Worm (Caenorhabditis elegans) whole organism, L3 larva: Measurements from ENCODE around the gene tmd-2.
"Not testable (repeated sequence)": the region's sequence is repeated elsewhere in the genome, so short reads cannot be mapped to it uniquely, and the experiment has no call there.

Source experiments
- R02D3.7 ChIP-seq: fragments of 150-350 bp; optimal IDR thresholded peaks from 2 replicates; lab custom pipeline; 2014; ENCODE audit warnings: missing biosample characterization, missing genetic modification characterization
- ZK546.5 ChIP-seq: sonication (generic microtip); optimal IDR thresholded peaks from 2 replicates; lab custom pipeline; 2017; ENCODE audit warnings: missing biosample characterization, missing genetic modification characterization
- ceh-16 ChIP-seq: sonication (generic microtip); optimal IDR thresholded peaks from 2 replicates; lab custom pipeline; 2017; ENCODE audit warnings: missing biosample characterization, missing genetic modification characterization
- ceh-28 ChIP-seq: fragments of 150-350 bp; optimal IDR thresholded peaks from 2 replicates; lab custom pipeline; 2014; ENCODE audit warnings: missing biosample characterization, missing genetic modification reagents, missing genetic modification characterization
- ceh-82 ChIP-seq: fragments of 150-350 bp; optimal IDR thresholded peaks from 2 replicates; lab custom pipeline; 2014; ENCODE audit warnings: missing biosample characterization, missing genetic modification characterization
- ceh-9 ChIP-seq: sonication (generic microtip); optimal IDR thresholded peaks from 2 replicates; lab custom pipeline; 2018; ENCODE audit warnings: missing biosample characterization, missing genetic modification characterization
- daf-12 ChIP-seq: fragments of 150-350 bp; optimal IDR thresholded peaks from 2 replicates; lab custom pipeline; 2014; ENCODE audit warnings: missing biosample characterization, missing genetic modification reagents, missing genetic modification characterization
- egl-27 ChIP-seq: sonication (generic microtip); optimal IDR thresholded peaks from 4 replicates; lab custom pipeline; 2017; ENCODE audit warnings: missing biosample characterization, missing genetic modification reagents, missing genetic modification characterization
- egl-5 ChIP-seq: fragments of 150-350 bp; optimal IDR thresholded peaks from 2 replicates; lab custom pipeline; 2017; ENCODE audit warnings: missing biosample characterization, missing genetic modification reagents, missing genetic modification characterization, inconsistent platforms
- elt-1 ChIP-seq: fragments of 150-350 bp; optimal IDR thresholded peaks from 2 replicates; lab custom pipeline; 2014; ENCODE audit warnings: missing biosample characterization, missing genetic modification characterization
- elt-2 ChIP-seq: sonication (generic microtip); optimal IDR thresholded peaks from 2 replicates; lab custom pipeline; 2016; ENCODE audit warnings: missing genetic modification reagents, mild to moderate bottlenecking, missing genetic modification characterization, missing compliant biosample characterization
- elt-3 ChIP-seq, 3 experiments: fragments of 150-350 bp in 1 of 3; sonication (generic microtip) in 2 of 3; optimal IDR thresholded peaks; 2 replicates in 2 of 3; 4 replicates in 1 of 3; lab custom pipeline; 2014 to 2017; ENCODE audit warnings: missing biosample characterization in 3 of 3, missing genetic modification characterization in 3 of 3
- eor-1 ChIP-seq, 2 experiments: fragments of 150-350 bp; optimal IDR thresholded peaks; 2 replicates each; lab custom pipeline; 2014 to 2018; ENCODE audit warnings: missing biosample characterization in 2 of 2, missing genetic modification characterization in 2 of 2
- fkh-10 ChIP-seq: sonication (generic microtip); optimal IDR thresholded peaks from 2 replicates; lab custom pipeline; 2017; ENCODE audit warnings: missing biosample characterization, missing genetic modification reagents, missing genetic modification characterization
- fkh-2 ChIP-seq: fragments of 150-350 bp; optimal IDR thresholded peaks from 2 replicates; lab custom pipeline; 2014; ENCODE audit warnings: missing biosample characterization, missing genetic modification reagents, missing genetic modification characterization
- fos-1 ChIP-seq: fragments of 150-350 bp; optimal IDR thresholded peaks from 2 replicates; lab custom pipeline; 2014; ENCODE audit warnings: missing biosample characterization, missing genetic modification characterization
- hmg-11 ChIP-seq: sonication (generic microtip); optimal IDR thresholded peaks from 2 replicates; lab custom pipeline; 2016; ENCODE audit warnings: missing genetic modification characterization, missing compliant biosample characterization
- jun-1 ChIP-seq: fragments of 150-350 bp; optimal IDR thresholded peaks from 2 replicates; lab custom pipeline; 2014; ENCODE audit warnings: missing biosample characterization, missing genetic modification reagents, missing genetic modification characterization
- lin-15B ChIP-seq: fragments of 150-350 bp; optimal IDR thresholded peaks from 2 replicates; lab custom pipeline; 2014; ENCODE audit warnings: missing biosample characterization, missing genetic modification characterization
- lin-39 ChIP-seq: fragments of 150-350 bp; optimal IDR thresholded peaks from 2 replicates; lab custom pipeline; 2018; ENCODE audit warnings: missing biosample characterization, missing genetic modification reagents, missing genetic modification characterization
- lsy-12 ChIP-seq: sonication (generic microtip); optimal IDR thresholded peaks from 2 replicates; lab custom pipeline; 2016; ENCODE audit warnings: mild to moderate bottlenecking, missing genetic modification characterization, missing compliant biosample characterization
- mml-1 ChIP-seq: fragments of 150-350 bp; sonication (generic microtip); optimal IDR thresholded peaks from 3 replicates; lab custom pipeline; 2014; ENCODE audit warnings: missing biosample characterization, missing genetic modification characterization
- nfya-1 ChIP-seq: sonication (generic microtip); optimal IDR thresholded peaks from 2 replicates; lab custom pipeline; 2017; ENCODE audit warnings: missing genetic modification characterization, mild to moderate bottlenecking, missing compliant biosample characterization, antibody characterized with exemption, moderate library complexity; ENCODE audit not compliant: insufficient read depth
- nhr-11 ChIP-seq: fragments of 150-350 bp; optimal IDR thresholded peaks from 2 replicates; lab custom pipeline; 2014; ENCODE audit warnings: missing biosample characterization, missing genetic modification characterization
- nhr-23 ChIP-seq: fragments of 150-350 bp; optimal IDR thresholded peaks from 2 replicates; lab custom pipeline; 2014; ENCODE audit warnings: missing biosample characterization, missing genetic modification reagents, missing genetic modification characterization
- nhr-237 ChIP-seq: fragments of 150-350 bp; optimal IDR thresholded peaks from 2 replicates; lab custom pipeline; 2014; ENCODE audit warnings: missing biosample characterization, missing genetic modification characterization
- nhr-25 ChIP-seq: sonication (generic microtip); optimal IDR thresholded peaks from 2 replicates; lab custom pipeline; 2017; ENCODE audit warnings: missing biosample characterization, missing genetic modification characterization
- nhr-43 ChIP-seq: sonication (generic microtip); optimal IDR thresholded peaks from 2 replicates; lab custom pipeline; 2016; ENCODE audit warnings: mild to moderate bottlenecking, missing genetic modification characterization, missing compliant biosample characterization; ENCODE audit not compliant: poor library complexity, severe bottlenecking
- nhr-67 ChIP-seq: fragments of 150-350 bp; optimal IDR thresholded peaks from 2 replicates; lab custom pipeline; 2014; ENCODE audit warnings: missing biosample characterization, missing genetic modification characterization
- nhr-76 ChIP-seq: fragments of 150-350 bp; sonication (generic microtip); optimal IDR thresholded peaks from 5 replicates; lab custom pipeline; 2014; ENCODE audit warnings: missing biosample characterization, missing genetic modification characterization
- nhr-77 ChIP-seq: fragments of 150-350 bp; optimal IDR thresholded peaks from 2 replicates; lab custom pipeline; 2014; ENCODE audit warnings: missing biosample characterization, missing genetic modification characterization
- pqm-1 ChIP-seq: fragments of 150-350 bp; optimal IDR thresholded peaks from 2 replicates; lab custom pipeline; 2017; ENCODE audit warnings: missing biosample characterization, missing genetic modification characterization, inconsistent platforms
- sea-2 ChIP-seq: fragments of 150-350 bp; sonication (generic microtip); optimal IDR thresholded peaks from 4 replicates; lab custom pipeline; 2014; ENCODE audit warnings: missing biosample characterization, missing genetic modification reagents, missing genetic modification characterization
- snpc-4 ChIP-seq: fragments of 150-350 bp; optimal IDR thresholded peaks from 2 replicates; lab custom pipeline; 2014; ENCODE audit warnings: missing biosample characterization, missing genetic modification characterization
- tbx-2 ChIP-seq: sonication (generic microtip); optimal IDR thresholded peaks from 2 replicates; lab custom pipeline; 2016; ENCODE audit warnings: mild to moderate bottlenecking, missing genetic modification characterization, missing compliant biosample characterization
- unc-39 ChIP-seq: sonication (generic microtip); optimal IDR thresholded peaks from 4 replicates; lab custom pipeline; 2017; ENCODE audit warnings: missing biosample characterization, missing genetic modification characterization
- unc-62 ChIP-seq: fragments of 150-350 bp; sonication (generic microtip); optimal IDR thresholded peaks from 4 replicates; lab custom pipeline; 2014; ENCODE audit warnings: missing biosample characterization, missing genetic modification reagents, missing genetic modification characterization
- zag-1 ChIP-seq: fragments of 150-350 bp; optimal IDR thresholded peaks from 2 replicates; lab custom pipeline; 2014; ENCODE audit warnings: missing biosample characterization, missing genetic modification characterization
- ztf-11 ChIP-seq: fragments of 150-350 bp; optimal IDR thresholded peaks from 2 replicates; lab custom pipeline; 2014; ENCODE audit warnings: missing biosample characterization, missing genetic modification characterization

The tmd-2 gene

DNA sequence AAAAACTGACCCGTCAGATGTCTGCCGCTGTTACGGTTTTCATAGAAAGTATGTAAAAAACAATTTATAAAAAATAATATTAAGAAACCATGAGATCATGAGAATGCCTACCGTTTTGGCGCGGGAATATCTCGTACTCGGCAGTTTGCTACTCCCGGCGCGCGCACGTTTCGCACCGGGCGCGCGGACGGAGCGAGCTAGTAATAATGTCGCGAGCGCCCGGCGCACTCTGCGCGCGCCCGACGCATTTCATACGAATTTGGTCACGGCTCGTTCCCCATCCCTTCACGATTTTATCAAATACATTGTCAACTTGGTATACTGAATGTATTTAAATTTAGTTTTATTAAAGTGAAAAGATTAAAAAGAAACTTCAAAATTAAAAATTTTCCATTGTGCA, 8.6 kb upstream of the tmd-2 start:
- TF ChIP-seq sea-2 (GFP tag; lab: Kevin White, UChicago) (no peak), nhr-43 (no peak)

DNA sequence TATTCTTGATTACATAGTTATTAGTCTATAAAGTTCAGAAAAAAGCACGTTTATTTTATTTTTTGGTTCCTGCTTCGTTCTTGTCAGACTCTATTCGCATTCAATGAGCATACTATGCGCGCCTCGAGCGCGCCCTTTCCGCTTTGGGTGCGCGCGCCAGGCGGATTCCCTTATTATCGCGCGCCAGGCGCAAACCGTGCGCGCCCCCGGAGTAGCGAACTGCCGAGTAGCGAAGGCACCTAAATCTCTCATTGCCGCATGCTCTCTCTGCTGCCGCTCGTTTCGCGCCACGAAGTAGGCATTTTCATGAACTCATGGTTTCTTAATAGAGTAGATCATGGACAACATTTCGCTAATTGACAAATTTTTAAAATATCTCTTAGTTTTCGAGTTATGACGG, 7.4 kb upstream of the tmd-2 start:
- TF ChIP-seq R02D3.7 (tag; lab: Kevin White, UChicago) (no peak), ZK546.5 (tag; lab: Kevin White, UChicago) (no peak), zag-1 (no peak), sea-2 (GFP tag; lab: Kevin White, UChicago) (no peak), nhr-67 (tag; lab: Kevin White, UChicago) (no peak), egl-27 (tag; lab: Kevin White, UChicago) (no peak), nfya-1 (no peak), mml-1 (tag; lab: Kevin White, UChicago) (no peak)

DNA sequence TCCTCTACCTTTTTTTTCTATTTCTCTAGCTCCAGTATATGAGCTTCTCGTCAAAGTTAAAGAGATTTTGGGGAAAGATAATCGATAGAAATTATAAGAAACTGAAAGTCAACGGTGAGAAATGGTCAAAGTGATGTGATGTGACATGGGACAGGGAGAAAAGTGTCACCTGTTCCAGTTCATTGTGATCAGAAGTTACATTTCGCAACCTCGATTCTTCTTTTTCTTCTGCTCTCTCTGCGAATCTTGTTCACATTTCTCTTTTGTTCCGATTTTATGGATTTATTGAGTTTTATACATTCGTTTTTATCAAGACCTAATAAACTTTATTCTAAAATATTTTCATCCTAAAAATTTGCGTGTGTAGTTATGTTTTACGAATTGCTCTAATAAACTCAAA, 1.2 kb downstream of the tmd-2 start:
- no peak for TF ChIP-seq ceh-9 (tag; lab: Kevin White, UChicago)
- TF ChIP-seq sea-2 (GFP tag; lab: Kevin White, UChicago) = no peak
- no peak for TF ChIP-seq fkh-2
- TF ChIP-seq ceh-28 (tag; lab: Kevin White, UChicago) = no peak

DNA sequence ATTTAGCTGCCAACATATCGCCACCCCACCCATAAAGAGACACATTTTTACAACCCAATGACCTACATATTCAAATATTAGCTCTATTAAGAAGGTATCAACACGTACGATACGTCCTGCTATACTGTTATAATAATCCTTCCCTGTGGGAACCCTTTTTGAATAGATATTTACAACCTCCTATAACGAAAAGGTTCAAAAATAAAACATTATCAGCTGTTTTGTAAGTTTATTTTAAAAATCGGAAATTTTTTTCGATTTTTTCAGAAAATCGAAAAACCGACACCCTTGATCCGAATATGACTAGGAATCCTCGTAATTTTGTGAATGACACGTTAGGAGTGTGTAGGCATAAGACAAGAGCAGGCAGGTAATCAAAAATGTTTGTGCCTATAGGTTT, 6.5 kb downstream of the tmd-2 start, which contains the start of gene C08D8.7:
TSS of gene C08D8.7 (plus strand) at position 301 of the 400 bp plus-strand sequence.
- not testable (repeated sequence) for TF ChIP-seq nhr-23, ceh-28, ztf-11 (tag; lab: Kevin White, UChicago)
- TF ChIP-seq, all 47 proteins: peak for 0; not testable (repeated sequence) for 47

DNA sequence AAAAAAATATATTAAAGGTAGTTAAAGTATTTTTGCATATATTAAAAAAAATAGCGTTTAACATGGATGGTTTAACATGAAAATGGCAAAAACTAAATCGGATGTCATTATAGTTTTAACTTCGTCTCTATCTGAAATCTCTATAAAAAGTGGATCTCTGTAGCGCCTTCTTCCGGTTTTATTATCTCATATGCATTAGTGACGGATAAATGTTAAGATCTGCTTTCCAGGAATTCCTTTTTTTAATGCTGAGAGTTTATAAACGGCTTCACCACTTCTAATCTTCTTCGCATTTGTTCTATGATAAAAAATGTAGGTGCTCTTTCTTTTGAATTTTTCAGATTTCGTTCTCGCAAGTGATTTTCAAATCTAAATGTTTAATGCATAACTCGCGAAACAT, 8.0 kb downstream of the tmd-2 start:
- TF ChIP-seq egl-5 (tag; lab: Kevin White, UChicago) (no peak), lin-39 (tag; lab: Kevin White, UChicago) (no peak), tbx-2 (tag; lab: Kevin White, UChicago) (no peak), elt-3 (tag; optimal IDR thresholded peaks at IDR 0.05; lab: Kevin White, UChicago) (no peak), fkh-2 (no peak), nhr-237 (no peak), sea-2 (GFP tag; lab: Kevin White, UChicago) (no peak), snpc-4 (tag; lab: Kevin White, UChicago) (no peak), unc-62 (GFP tag; lab: Kevin White, UChicago) (no peak), egl-27 (tag; lab: Kevin White, UChicago) (no peak), nhr-11 (tag; lab: Kevin White, UChicago) (no peak), elt-1 (no peak), ztf-11 (tag; lab: Kevin White, UChicago) (no peak), hmg-11 (tag; lab: Kevin White, UChicago) (no peak), lsy-12 (tag; lab: Kevin White, UChicago) (no peak)

DNA sequence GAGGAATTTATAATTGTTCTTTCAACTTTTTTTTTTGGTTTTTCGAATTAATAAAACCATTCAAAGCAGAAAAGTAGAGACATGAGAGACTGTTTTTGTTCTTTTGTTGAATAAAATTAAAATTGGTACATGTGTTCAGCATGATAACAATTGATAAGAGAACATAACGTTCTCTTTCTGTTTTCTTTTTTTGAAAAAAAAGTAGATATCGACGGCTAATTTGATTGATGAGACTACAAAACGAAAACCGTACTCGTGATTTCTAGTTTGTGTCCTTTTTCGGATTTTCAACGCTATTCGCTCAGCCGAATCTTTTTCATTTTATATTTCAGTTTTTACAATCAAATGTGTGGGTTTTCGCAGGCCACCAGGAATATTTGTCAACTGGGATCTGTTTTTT, 11.0 kb downstream of the tmd-2 start, which contains the start of gene C08D8.1:
TSS of gene C08D8.1 (plus strand) at position 324 of the 400 bp plus-strand sequence.
- TF ChIP-seq unc-39 (tag; lab: Kevin White, UChicago) = no peak
- TF ChIP-seq nhr-23 (tag; lab: Kevin White, UChicago) = no peak
- TF ChIP-seq nhr-25 (tag; lab: Kevin White, UChicago) = no peak
- no peak for TF ChIP-seq eor-1 (tag; optimal IDR thresholded peaks at IDR 0.05; lab: Kevin White, UChicago)

DNA sequence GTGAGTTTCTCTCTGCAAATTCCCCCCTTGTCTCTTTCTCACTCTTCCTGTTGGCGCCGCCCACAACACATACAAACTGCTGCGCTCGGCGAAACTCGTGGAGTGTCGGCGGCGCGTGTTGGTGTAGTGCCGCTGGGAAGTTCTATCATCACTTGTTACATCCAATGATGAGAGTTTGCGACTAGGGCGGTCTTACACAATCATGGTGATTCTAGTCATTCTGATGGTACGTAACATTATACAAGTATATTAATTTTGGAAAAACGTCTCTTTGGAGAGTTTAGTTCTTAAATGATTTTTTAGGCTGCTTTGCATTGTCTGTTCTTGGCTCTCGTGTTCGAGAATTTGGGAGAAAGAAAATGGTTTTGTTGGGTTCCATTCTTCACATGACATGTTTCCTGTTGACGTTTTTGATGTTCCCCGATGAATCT, 14.5 kb downstream of the tmd-2 start:
- TF ChIP-seq nhr-77 (tag; lab: Kevin White, UChicago) (peak; percentile 45), mml-1 (tag; lab: Kevin White, UChicago) (no peak), daf-12 (tag; lab: Kevin White, UChicago) (no peak), lin-15B (tag; lab: Kevin White, UChicago) (peak; percentile 70), jun-1 (tag; lab: Kevin White, UChicago) (peak; percentile 33), unc-62 (GFP tag; lab: Kevin White, UChicago) (peak; percentile 45), fos-1 (tag; lab: Kevin White, UChicago) (peak; percentile 13), nfya-1 (peak; percentile 94), nhr-23 (tag; lab: Kevin White, UChicago) (peak; percentile 85), R02D3.7 (tag; lab: Kevin White, UChicago) (peak; percentile 78), elt-2 (tag; lab: Kevin White, UChicago) (peak; percentile 71), ceh-16 (peak; percentile 7), nhr-76 (tag; lab: Kevin White, UChicago) (no peak), nhr-67 (tag; lab: Kevin White, UChicago) (no peak), fkh-10 (no peak), ZK546.5 (tag; lab: Kevin White, UChicago) (no peak), ceh-9 (tag; lab: Kevin White, UChicago) (no peak), nhr-25 (tag; lab: Kevin White, UChicago) (peak; percentile 84), ceh-82 (tag; lab: Kevin White, UChicago) (peak; percentile 69), unc-39 (tag; lab: Kevin White, UChicago) (no peak), nhr-43 (peak; percentile 89), pqm-1 (tag; lab: Kevin White, UChicago) (peak; percentile 84)
